Worm (Caenorhabditis elegans): Measurements from ENCODE around the gene twk-36.

DNA sequence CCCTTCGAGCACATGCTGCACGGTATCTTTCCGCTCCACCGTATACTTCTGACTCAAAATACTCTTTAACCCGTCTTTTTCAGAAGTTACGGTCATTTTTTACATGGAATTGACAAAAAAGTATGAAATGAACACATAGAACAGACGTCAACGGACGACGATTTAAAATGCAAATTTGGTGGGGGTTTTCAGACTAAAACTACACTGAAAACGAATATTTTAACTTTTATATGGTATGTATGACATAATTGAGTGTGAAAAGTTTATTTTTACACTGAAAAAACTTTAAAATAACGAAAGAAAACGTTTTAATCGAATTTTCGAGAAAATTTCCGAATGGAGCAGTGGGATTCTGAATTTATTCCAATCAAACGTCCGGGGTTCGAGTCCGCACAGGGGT, at the start of gene twk-36:
- TF ChIP-seq skn-1 (tag; optimal IDR thresholded peaks at IDR 0.05) (no peak), fkh-10 (GFP tag; optimal IDR thresholded peaks at IDR 0.05) (no peak), mml-1 (tag; optimal IDR thresholded peaks at IDR 0.05) (no peak), jun-1 (tag; optimal IDR thresholded peaks at IDR 0.05) (no peak), lsy-12 (tag; optimal IDR thresholded peaks at IDR 0.05) (no peak), pqm-1 (tag; optimal IDR thresholded peaks at IDR 0.05) (no peak), nhr-28 (tag; optimal IDR thresholded peaks at IDR 0.05) (no peak)

Data from whole organism, L3 larva.